Worm (Caenorhabditis elegans): ENCODE measurements around the gene K01A6.7.

DNA sequence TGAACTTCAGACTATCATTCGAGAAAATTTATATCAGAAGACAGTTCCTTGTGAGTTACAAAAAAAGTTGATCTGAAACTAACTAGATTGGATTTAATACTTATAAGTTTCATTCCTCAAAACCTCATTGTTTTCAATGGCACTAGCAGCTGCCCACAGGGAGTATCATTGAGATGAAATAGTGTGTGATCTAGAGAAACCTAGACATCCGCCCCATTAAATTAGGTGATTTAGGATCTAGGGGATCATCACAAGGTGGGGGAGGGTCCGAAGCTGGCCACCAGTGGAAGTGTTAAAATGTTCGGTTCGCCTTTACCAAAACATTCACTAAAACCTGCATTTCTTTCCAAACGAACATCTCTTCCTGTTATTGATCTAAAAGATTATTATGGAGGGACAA is 22.0 kb downstream of the K01A6.7 start:
- TF ChIP-seq pha-4 (tag; optimal IDR thresholded peaks at IDR 0.05) (no peak), lsy-2 (tag; optimal IDR thresholded peaks at IDR 0.05) (no peak), elt-3 (tag; optimal IDR thresholded peaks at IDR 0.05) (no peak), snpc-4 (tag; optimal IDR thresholded peaks at IDR 0.05) (no peak), unc-39 (tag; optimal IDR thresholded peaks at IDR 0.05) (no peak), ceh-83 (GFP tag; optimal IDR thresholded peaks at IDR 0.05) (no peak), nhr-237 (tag; optimal IDR thresholded peaks at IDR 0.05) (no peak), ces-1 (GFP tag; optimal IDR thresholded peaks at IDR 0.05) (no peak), tbx-8 (GFP tag; optimal IDR thresholded peaks at IDR 0.05) (no peak), mep-1 (tag; optimal IDR thresholded peaks at IDR 0.05) (no peak)

Measured in whole organism, mixed stage, embryonic.